Worm (Caenorhabditis elegans) whole organism, dauer: ENCODE data around the gene gro-1.

Source experiments
- unc-62 ChIP-seq: sonication (generic microtip); optimal IDR thresholded peaks from 2 replicates; lab custom pipeline; 2017; ENCODE audit warnings: missing biosample characterization, missing genetic modification reagents, missing genetic modification characterization

Gene gro-1

DNA sequence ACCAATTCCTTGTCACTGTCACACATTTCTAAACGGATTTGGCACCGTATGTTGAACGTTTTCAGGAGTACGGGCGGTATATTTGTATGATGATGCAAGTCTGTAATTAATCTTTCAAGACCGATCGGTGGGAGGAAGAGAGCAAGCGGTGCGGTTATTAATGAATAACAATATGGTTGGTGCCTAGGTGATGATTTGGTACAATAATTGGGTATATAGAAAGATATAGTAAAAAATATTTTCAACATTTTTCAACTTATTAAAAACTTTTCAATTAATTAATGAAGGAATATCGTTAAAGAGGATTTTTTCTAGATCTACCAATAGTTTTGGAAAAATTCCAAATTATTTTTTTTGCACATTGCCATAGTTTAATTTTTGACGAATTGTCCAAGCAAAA lies 20.4 kb upstream of the gro-1 start, which contains the start of gene cnd-1:
cnd-1 (minus strand) TSS at position 101 of the 400 bp plus-strand sequence.
- no peak for TF ChIP-seq unc-62 (GFP tag; lab: Kevin White, UChicago)

DNA sequence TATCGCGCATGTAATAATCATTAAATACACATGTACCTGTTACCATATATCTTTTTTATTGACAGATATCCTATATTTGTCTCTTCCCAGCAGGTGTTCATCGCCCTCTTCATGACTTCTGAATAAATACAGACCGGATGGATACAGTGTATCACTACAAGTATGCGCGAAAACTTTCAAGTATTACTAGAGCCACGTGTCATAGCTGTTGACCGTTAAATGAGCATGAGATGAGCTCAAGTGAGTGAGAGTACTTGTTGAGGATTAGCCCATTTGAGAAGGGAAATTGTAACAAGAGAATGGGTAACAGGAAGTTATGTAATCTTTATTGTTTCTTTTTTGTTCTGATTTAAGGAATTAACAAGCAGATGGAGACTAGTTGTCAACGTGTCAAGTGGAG lies 19.8 kb upstream of the gro-1 start:
- no peak for TF ChIP-seq unc-62 (GFP tag; lab: Kevin White, UChicago)

DNA sequence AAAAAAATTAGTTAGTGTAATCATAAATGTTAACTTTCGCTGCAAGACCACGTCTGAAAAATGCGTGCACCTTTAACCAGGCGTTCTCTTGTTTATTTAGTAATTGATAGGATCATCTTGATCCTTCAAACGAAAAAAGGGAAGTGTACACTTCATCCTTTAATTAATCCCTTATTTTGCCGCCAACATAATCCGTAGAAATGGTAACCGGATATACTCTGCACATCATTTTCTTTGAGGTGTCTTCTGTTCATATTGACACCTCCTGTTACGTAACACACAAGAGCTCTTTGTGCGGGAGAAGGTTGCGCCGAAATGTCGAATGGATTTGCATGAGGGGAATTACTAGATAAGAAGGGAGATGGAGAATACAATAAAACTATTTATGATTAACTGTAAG lies 16.2 kb upstream of the gro-1 start:
- TF ChIP-seq unc-62 (GFP tag; lab: Kevin White, UChicago), result no peak

DNA sequence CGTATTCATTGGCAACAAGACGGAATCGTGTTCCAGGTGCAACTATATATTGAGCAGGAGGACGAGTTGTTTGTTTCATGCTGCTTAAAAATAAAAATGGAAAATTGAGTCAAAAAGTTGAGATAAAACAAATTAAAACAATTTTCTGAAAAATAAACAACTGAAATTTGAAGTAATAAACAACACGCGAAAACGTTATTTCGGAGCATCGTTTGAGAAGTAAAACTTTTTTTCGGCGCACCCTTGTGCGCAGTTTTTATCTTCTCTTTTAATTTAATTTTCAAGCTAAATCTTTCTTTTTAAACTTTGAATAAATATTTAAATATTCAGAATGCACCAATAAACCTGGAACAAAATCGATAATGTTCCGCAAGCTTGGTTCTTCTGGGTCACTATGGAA lies 10.8 kb upstream of the gro-1 start, which contains the start of the genes sumv-1 and gop-1:
sumv-1 (minus strand) TSS at position 80 of the 400 bp plus-strand sequence.
gop-1 (plus strand) TSS at position 331 of the 400 bp plus-strand sequence.
- no peak for TF ChIP-seq unc-62 (GFP tag; lab: Kevin White, UChicago)

DNA sequence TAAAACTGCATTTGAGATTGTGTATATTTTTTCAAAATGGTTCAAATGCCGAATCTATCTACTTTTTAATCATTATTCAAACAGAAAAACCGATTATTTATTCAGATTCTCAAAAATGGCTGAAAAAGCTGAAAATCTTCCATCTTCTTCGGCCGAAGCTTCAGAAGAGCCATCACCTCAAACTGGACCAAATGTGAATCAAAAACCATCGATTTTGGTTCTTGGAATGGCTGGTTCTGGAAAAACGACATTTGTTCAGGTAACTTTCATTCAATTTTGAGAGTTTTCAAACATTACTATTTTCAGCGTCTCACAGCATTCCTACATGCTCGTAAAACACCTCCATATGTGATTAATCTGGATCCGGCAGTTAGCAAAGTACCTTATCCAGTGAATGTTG lies 6.0 kb upstream of the gro-1 start, which contains the start of gene gop-2:
gop-2 (plus strand) TSS at position 106 of the 400 bp plus-strand sequence.
- TF ChIP-seq unc-62 (GFP tag; lab: Kevin White, UChicago), result no peak

DNA sequence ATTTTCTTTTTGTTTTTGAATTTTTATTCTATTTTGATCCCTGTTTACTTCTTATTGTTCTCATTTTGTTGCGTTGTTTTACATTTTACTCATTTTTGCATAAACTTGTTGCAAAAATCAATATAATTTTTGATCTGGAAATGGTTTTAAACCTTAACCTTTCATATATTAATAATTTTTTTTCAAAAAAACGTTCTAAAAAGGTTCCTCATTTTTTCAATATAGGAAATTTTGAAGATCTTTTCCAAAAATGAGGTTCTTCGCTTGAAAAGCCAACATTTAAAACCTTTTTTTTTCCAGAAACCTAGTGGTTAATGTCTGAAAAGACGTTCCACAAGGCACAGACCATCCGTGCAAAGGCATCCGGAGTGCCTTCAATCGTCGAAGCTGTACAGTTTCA lies 4.5 kb upstream of the gro-1 start, which contains the start of gene gop-3:
gop-3 (plus strand) TSS at position 301 of the 400 bp plus-strand sequence.
- TF ChIP-seq unc-62 (GFP tag; lab: Kevin White, UChicago), result no peak

DNA sequence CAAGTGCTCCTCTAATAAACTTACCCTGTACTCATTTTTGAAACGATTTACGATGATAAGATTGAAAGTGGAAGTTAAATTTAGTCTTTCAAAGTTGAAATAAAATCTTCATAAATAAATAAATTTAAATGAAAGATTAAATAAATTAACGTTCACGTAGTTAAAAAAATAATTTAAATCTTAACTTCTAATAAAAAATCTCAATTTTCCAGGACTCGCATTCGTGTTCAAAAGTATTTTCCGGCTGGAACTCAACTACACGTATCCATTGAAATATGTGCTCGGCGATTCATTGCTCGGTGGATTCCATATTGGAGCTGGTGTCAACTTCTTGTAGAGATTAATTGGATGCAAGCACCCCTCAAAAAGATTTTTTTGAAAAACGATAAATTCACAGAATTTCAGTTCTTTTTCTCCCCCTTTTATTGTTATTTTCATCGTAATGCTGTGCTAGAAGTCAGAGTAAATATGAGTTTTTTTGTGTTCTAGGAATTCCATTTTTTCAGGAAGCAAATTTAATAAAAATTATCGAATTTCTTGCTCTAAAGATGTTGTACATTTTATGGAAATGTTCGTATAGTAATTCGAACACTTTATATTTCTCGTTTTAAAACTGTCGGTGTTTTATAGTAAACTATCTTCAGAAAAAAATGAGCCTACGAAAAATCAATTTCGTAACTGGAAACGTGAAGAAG lies 1.5 kb upstream of the gro-1 start, which contains the start of the genes C34E10.9 and hap-1:
C34E10.9 (minus strand) TSS at position 101 of the 695 bp plus-strand sequence.
hap-1 (plus strand) TSS at position 645 of the 695 bp plus-strand sequence.
- no peak for TF ChIP-seq unc-62 (GFP tag; lab: Kevin White, UChicago)

DNA sequence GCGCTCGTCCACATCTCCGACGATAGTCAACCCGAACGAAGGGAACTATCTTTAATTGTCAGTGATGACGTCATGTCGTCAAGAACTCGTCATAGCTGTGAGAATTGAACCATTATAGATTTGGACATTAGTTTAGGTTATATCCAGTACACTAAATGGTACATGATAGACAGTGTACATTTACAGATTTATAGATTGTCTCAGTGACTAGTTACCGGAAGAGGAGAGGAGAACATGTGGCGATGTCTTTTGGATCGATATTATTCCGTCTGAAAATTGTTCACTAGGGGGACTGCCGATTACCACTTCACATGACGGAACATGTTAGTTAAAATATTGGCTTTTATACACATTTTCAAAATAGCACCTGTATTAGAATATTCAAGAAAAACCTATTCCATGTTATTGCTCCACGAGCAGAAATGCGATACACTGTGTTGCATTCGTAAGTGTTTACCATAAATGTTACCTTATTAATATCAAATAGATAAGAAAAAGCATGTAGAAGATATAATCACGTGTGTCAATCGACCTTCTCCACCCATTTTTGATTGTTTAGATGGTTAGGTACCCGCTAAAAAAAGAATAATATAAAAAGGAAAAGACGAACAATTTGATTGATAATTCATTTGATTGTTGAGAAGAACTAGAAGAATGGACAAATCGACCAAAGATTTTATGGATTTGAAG lies 2.4 kb downstream of the gro-1 start, which contains the start of gene ZC395.5:
ZC395.5 (plus strand) TSS at position 632 of the 690 bp plus-strand sequence.
- no peak for TF ChIP-seq unc-62 (GFP tag; lab: Kevin White, UChicago)

DNA sequence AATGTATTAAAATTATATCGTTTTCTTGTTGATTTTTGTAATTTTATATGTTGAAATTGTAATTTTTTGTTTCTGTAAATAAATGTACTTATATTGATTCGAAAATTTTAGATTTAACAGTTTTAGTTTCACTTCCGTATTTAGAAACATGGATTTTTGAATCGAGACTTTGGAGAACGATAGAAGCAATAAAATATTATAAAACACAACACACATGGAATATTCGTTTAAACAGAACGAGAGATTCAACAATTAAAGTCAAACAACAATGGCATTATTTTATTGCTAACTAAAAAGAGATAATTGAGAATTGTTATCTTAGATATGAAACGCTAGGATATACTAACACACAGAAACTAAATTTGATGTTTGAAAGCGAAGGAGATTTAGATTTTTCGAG lies 3.6 kb downstream of the gro-1 start:
- no peak for TF ChIP-seq unc-62 (GFP tag; lab: Kevin White, UChicago)

DNA sequence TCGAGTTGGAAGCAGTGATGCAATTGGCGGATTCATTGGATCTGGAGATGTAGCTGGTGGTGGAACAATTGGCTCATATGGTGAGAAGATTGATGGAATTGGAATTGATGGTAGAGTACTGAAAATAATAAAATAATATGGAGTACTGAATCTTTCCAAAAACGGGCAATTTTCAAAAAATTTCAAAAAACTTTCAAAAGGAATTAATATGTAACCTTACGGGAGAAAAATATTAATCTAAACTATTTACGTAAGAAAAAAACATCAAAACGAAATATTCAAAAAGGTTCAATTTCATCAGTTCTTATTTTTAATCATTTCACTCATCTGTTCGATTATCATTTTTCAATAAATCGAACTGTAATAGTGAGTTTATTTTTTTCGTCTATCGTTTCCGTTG lies 4.9 kb downstream of the gro-1 start, which contains the start of gene ZC395.4:
ZC395.4 (plus strand) TSS at position 301 of the 400 bp plus-strand sequence.
- TF ChIP-seq unc-62 (GFP tag; lab: Kevin White, UChicago), result no peak

DNA sequence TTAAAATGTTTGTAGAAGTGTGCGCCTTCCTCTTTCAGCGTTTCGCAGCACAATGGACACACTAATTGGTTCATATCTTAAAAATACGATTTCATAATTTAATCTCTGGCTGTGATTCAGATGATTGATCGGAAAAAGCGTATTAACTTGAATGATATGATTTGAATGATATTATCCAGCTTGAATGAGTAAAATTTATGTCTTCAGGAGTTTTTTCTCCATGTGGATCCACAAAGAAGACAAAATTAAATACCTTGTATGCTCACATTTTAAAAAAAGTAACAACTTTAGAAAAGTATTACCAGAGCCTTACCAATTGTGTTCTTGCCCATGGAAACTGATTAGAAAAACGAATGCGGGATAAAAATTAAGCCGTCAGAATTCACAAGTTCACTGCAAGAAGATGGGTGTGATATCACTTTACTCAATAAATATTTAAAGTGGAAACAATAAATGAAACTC lies 8.5 kb downstream of the gro-1 start, which contains the start of gene ztf-8:
ztf-8 (minus strand) TSS at position 76 of the 462 bp plus-strand sequence.
- TF ChIP-seq unc-62 (GFP tag; lab: Kevin White, UChicago), result no peak

DNA sequence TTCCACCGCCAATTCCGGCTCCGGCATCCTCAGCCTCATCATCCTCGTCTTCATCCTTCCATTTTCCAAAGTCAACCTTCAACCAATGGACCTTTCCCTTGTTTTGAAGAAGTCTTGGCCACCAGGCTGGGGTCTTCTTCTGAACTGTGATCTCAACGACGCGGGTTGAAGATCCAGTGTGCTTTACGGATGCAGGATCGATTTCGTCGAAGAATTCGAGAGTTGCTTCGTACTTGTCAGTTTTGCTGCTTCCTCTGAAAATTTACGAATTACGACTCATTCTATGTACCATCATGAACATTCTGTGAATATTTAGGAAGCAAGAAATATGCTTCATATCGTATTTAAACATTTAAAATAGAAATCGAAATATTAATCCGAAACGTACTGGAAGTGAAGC lies 9.3 kb downstream of the gro-1 start:
- no peak for TF ChIP-seq unc-62 (GFP tag; lab: Kevin White, UChicago)

DNA sequence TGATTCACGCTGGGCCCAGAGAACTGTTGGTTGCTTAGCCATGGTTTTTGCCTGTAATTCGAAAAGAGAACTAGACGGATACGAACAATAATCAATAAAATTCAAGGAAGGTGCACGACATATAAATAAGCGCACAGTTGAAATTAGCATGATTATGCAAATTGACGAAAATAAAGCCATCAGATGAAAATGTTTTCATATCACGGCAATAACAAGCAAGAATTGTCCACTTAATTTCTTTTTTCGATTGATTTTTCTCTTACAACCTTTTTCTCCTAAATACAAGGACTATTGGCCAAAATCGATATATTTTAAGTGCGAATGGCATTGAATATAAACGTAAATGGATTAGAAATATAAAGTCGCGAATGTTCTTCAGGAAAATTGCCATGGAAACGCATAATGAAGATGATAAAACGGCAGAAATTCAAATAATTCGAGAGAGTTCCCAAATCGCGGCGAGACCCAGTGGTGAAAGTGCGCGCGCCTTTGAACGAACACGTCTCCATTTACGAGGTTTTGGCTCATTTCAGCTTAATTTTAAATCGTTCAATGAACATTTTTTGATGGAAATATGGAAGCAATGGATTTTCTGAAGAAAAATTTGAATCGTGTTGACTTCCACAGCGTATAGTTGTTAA lies 9.9 kb downstream of the gro-1 start, which contains the start of the genes daf-41 and toc-1:
daf-41 (minus strand) TSS at position 51 of the 641 bp plus-strand sequence.
toc-1 (plus strand) TSS at position 537 of the 641 bp plus-strand sequence.
- TF ChIP-seq unc-62 (GFP tag; lab: Kevin White, UChicago), result no peak

DNA sequence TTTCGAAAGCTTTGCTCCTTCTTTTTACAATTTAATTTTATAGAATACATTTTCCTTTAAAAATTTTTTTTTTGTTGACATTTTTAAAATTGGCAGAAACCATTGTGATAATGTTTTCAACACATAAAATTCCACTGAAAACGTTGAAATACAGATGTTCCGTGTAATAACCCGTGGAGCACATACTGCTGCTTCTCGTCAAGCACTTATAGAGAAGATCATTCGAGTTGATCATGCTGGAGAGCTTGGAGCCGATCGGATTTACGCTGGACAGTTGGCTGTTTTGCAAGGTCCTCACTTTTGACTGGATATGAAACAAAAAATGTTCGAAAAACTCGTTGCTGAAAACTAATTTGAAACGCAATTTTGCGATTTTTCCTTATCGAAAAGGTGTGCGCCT lies 12.8 kb downstream of the gro-1 start, which contains the start of gene clk-1:
clk-1 (plus strand) TSS at position 155 of the 400 bp plus-strand sequence.
- TF ChIP-seq unc-62 (GFP tag; lab: Kevin White, UChicago), result no peak

DNA sequence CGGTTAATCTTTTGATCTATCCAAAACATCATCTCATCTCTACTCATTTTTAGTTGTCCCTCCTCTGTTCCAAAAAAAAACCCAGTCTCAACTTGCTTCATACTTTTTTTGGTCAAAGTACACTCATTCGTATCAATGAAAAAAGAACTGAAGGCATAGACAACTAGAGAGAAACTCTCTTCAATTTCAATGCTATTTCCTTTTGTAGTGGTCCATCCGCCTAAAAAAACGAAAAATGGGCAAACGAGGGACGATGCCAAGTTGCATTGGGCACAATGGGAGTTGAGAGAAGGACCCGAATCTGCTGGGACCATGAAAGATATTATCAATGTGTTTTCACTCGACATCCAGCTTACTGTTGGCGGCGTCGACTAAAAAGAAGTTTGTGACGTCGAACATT lies 15.3 kb downstream of the gro-1 start:
- no peak for TF ChIP-seq unc-62 (GFP tag; lab: Kevin White, UChicago)
